Worm (Caenorhabditis elegans) whole organism, midembryonic: ENCODE measurements around the gene pcp-4.

Experiments
- T22C8.4 ChIP-seq: fragments of 200-800 bp; sonication (Bioruptor generic); IDR thresholded peaks from 2 replicates; pipeline ENCODE4 v1.3.6; 2022; ENCODE audit warnings: missing genetic modification characterization, missing compliant biosample characterization
- cog-1 ChIP-seq: sonication (generic microtip); optimal IDR thresholded peaks from 2 replicates; lab custom pipeline; 2016; ENCODE audit warnings: missing genetic modification characterization, missing compliant biosample characterization
- flt-1 ChIP-seq: fragments of 200-800 bp; sonication (Bioruptor generic); IDR thresholded peaks from 2 replicates; pipeline ENCODE4 v1.3.6; 2022; ENCODE audit warnings: missing genetic modification characterization, missing compliant biosample characterization
- klf-2 ChIP-seq: fragments of 200-800 bp; sonication (Bioruptor generic); conservative IDR thresholded peaks from 2 replicates; pipeline ENCODE4 v1.3.6; 2022; ENCODE audit warnings: missing genetic modification reagents, missing genetic modification characterization, missing compliant biosample characterization
- med-1 ChIP-seq: sonication (generic microtip); optimal IDR thresholded peaks from 2 replicates; lab custom pipeline; 2017; ENCODE audit warnings: missing genetic modification characterization, mild to moderate bottlenecking, missing compliant biosample characterization, antibody characterized with exemption, missing genetic modification reagents; ENCODE audit not compliant: insufficient read depth
- ref-1 ChIP-seq: fragments of 200-800 bp; sonication (Bioruptor generic); conservative IDR thresholded peaks from 2 replicates; pipeline ENCODE4 v1.3.6; 2022; ENCODE audit warnings: missing genetic modification reagents, missing genetic modification characterization, missing compliant biosample characterization
- tab-1 ChIP-seq: fragments of 200-800 bp; sonication (Bioruptor generic); IDR thresholded peaks from 2 replicates; pipeline ENCODE4 v1.3.6; 2022; ENCODE audit warnings: missing genetic modification characterization, missing compliant biosample characterization
- ztf-23 ChIP-seq: fragments of 200-800 bp; sonication (Bioruptor generic); IDR thresholded peaks from 2 replicates; pipeline ENCODE4 v1.3.6; 2022; ENCODE audit warnings: missing genetic modification reagents, missing genetic modification characterization, missing compliant biosample characterization
- ztf-29 ChIP-seq: fragments of 200-800 bp; sonication (Bioruptor generic); IDR thresholded peaks from 2 replicates; pipeline ENCODE4 v1.3.6; 2022; ENCODE audit warnings: missing genetic modification reagents, missing genetic modification characterization, missing compliant biosample characterization

pcp-4 gene

ce11 chrV:19830815-19831214, at the start of gene pcp-4:
TSS of gene pcp-4 (minus strand) at chrV:19831011.
- TF ChIP-seq cog-1 (tag; lab: Kevin White, UChicago) (no peak), tab-1 (GFP tag; lab: Robert Waterston, UW) (no peak)

DNA sequence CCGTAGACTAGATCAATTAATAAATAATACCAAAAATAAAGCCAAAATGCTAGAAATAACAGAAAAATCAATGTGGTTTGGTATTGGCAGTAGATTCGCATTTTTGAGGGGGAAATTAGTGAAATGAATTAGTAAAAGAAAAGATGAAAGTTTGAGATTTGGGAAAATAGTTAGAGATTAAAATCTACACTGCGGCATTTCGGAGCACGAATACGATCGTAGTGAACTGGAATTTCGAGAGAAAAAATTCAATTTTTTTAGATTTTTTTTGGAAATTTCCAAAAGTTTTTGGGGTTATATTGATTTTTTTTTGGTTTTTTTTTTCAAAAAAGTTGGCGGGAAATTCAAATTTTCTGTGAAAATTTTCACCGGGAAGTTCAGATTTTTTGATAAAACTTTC, 37.1 kb upstream of the pcp-4 start, which contains the start of gene Y116F11B.9:
TSS of gene Y116F11B.9 (minus strand) at position 101 of the 400 bp plus-strand sequence.
- TF ChIP-seq klf-2 (GFP tag; lab: Robert Waterston, UW) = no peak
- TF ChIP-seq T22C8.4 (GFP tag; lab: Robert Waterston, UW) = no peak
- no peak for TF ChIP-seq flt-1

DNA sequence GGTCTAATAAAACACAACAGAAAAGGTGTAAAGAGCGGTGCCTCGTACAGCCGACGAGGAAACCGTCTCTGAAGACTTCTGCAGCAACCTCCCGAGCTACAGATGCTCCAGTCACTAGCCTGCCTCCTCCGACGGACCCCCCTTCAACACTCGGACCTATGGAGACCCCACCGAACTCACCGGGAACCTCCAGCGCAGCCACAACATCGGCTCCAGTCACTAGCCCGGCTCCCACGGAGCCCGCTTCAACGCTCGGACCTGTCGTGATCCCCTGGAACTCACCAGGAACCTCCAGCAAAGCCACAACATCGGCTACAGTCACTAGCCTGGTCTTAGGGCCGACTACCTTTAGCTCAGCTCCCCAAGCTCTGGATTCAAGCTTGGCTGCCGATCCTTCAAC, 29.4 kb upstream of the pcp-4 start:
- no peak for TF ChIP-seq med-1
- no peak for TF ChIP-seq cog-1 (tag; lab: Kevin White, UChicago)
- TF ChIP-seq klf-2 (GFP tag; lab: Robert Waterston, UW) = no peak
- TF ChIP-seq T22C8.4 (GFP tag; lab: Robert Waterston, UW) = no peak
- no peak for TF ChIP-seq ref-1 (GFP tag; lab: Robert Waterston, UW)
- no peak for TF ChIP-seq ztf-23 (GFP tag; lab: Robert Waterston, UW)

ce11 chrV:19857334-19857733, 26.5 kb upstream of the pcp-4 start, which contains the start of gene Y116F11B.8:
TSS of gene Y116F11B.8 (plus strand) at chrV:19857634.
- TF ChIP-seq ztf-23 (GFP tag; lab: Robert Waterston, UW) (no peak), flt-1 (no peak), ref-1 (GFP tag; lab: Robert Waterston, UW) (no peak), klf-2 (GFP tag; lab: Robert Waterston, UW) (no peak), cog-1 (tag; lab: Kevin White, UChicago) (no peak), ztf-29 (GFP tag; lab: Robert Waterston, UW) (no peak), med-1 (no peak), tab-1 (GFP tag; lab: Robert Waterston, UW) (no peak), T22C8.4 (GFP tag; lab: Robert Waterston, UW) (no peak)

DNA sequence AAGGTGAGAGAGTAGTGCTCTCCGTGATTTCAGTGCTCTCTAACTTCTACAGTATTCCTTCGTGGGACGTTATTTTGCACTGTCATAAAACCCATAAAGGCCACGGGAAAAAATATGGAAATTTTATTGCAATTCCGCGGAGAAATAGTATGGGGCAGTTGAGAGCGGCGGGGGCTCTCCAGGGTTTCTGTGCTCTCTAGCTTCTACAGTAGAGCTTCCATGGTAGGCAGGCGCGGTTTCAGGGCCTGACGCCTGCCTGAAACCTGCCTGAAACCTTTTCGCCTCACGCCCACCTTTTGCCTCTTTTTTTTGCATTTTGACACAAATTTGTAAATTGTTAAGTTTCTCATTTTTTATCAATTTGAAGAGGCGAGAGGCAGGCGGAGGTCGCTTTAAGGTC, 26.1 kb upstream of the pcp-4 start:
- TF ChIP-seq tab-1 (GFP tag; lab: Robert Waterston, UW) (no peak), med-1 (no peak), klf-2 (GFP tag; lab: Robert Waterston, UW) (no peak), cog-1 (tag; lab: Kevin White, UChicago) (no peak), ztf-23 (GFP tag; lab: Robert Waterston, UW) (no peak), ref-1 (GFP tag; lab: Robert Waterston, UW) (no peak), T22C8.4 (GFP tag; lab: Robert Waterston, UW) (no peak), ztf-29 (GFP tag; lab: Robert Waterston, UW) (no peak), flt-1 (no peak)

DNA sequence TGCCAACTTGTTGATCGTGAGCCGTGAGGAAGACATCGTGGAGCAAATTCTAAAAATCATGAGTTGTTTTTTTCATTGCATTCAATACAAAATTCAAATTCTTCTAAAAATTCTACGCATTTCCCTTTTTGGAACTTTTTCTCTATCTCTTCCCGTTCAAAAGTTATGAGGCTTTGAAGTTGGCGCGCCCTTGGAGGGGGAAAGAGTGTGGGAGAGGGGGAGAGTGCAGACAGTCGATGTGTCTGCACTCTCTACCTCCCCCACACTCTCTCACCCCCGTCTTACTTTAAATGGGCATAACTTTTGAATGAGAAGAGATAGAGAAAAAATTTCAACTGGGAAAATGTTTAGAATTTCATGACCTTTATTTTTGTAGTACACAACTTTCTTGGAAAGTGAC, 25.5 kb upstream of the pcp-4 start:
- no peak for TF ChIP-seq klf-2 (GFP tag; lab: Robert Waterston, UW)

- TF ChIP-seq med-1 = no peak
- no peak for TF ChIP-seq tab-1 (GFP tag; lab: Robert Waterston, UW)
- no peak for TF ChIP-seq flt-1
- no peak for TF ChIP-seq cog-1 (tag; lab: Kevin White, UChicago)
- no peak for TF ChIP-seq klf-2 (GFP tag; lab: Robert Waterston, UW)
- no peak for TF ChIP-seq ref-1 (GFP tag; lab: Robert Waterston, UW)
- no peak for TF ChIP-seq T22C8.4 (GFP tag; lab: Robert Waterston, UW)
- no peak for TF ChIP-seq ztf-29 (GFP tag; lab: Robert Waterston, UW)
- TF ChIP-seq ztf-23 (GFP tag; lab: Robert Waterston, UW) = no peak
Observed at ce11 chrV:19853610-19854009, 22.8 kb upstream of the pcp-4 start.

DNA sequence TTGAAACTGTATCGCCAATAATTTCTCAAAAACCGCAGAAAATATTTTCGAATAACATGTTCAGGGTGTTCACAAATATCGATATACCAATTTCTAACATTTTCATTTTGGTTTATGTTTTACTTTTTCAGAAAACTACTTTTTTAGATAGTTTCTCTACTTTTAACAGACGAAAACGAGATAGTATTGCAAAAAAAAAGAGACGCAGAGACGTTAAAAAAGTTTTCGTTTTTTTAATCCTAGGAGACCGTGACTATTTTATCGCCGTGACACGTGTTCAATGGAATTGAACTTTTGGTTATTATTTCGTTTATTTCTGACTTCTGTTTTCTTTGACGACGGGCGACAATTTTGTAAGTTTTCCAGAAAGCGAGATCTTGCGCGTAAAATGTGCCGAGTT, 17.2 kb upstream of the pcp-4 start, which contains the start of gene Y116F11B.7:
TSS of gene Y116F11B.7 (plus strand) at position 301 of the 400 bp plus-strand sequence.
- TF ChIP-seq ref-1 (GFP tag; lab: Robert Waterston, UW) = no peak
- TF ChIP-seq klf-2 (GFP tag; lab: Robert Waterston, UW) = no peak
- no peak for TF ChIP-seq ztf-29 (GFP tag; lab: Robert Waterston, UW)
- TF ChIP-seq T22C8.4 (GFP tag; lab: Robert Waterston, UW) = no peak
- TF ChIP-seq ztf-23 (GFP tag; lab: Robert Waterston, UW) = no peak
- TF ChIP-seq tab-1 (GFP tag; lab: Robert Waterston, UW) = no peak
- no peak for TF ChIP-seq flt-1
- TF ChIP-seq cog-1 (tag; lab: Kevin White, UChicago) = no peak
- TF ChIP-seq med-1 = no peak

- TF ChIP-seq klf-2 (GFP tag; lab: Robert Waterston, UW) = no peak
- no peak for TF ChIP-seq cog-1 (tag; lab: Kevin White, UChicago)
- no peak for TF ChIP-seq T22C8.4 (GFP tag; lab: Robert Waterston, UW)
- no peak for TF ChIP-seq tab-1 (GFP tag; lab: Robert Waterston, UW)
- TF ChIP-seq ztf-29 (GFP tag; lab: Robert Waterston, UW) = no peak
- no peak for TF ChIP-seq ztf-23 (GFP tag; lab: Robert Waterston, UW)
- TF ChIP-seq flt-1 = no peak
- no peak for TF ChIP-seq med-1
- TF ChIP-seq ref-1 (GFP tag; lab: Robert Waterston, UW) = no peak
Observed at ce11 chrV:19845927-19846845, 15.4 kb upstream of the pcp-4 start, which contains the start of gene Y116F11B.6. TSS of gene Y116F11B.6 (minus strand) at chrV:19845977.

DNA sequence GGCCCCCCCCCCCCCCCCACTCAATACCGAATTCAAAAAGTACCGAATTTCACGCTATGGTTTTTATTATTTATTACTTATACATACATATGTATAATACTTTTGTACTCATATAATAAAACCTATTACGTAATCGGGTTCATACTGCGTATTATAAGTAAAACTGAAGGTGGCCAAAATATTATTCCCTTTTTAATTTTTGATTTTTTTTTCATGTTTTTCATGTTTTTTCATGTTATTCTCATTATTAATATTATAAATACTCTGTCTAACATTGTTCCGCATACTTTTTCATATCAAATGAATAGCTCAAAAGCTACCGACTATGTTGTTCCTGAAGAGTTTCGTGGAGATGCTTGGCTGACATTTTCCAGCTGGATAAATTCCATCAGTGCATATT, 5.3 kb upstream of the pcp-4 start, which contains the start of gene srw-38:
TSS of gene srw-38 (plus strand) at position 301 of the 400 bp plus-strand sequence.
- no peak for TF ChIP-seq ztf-23 (GFP tag; lab: Robert Waterston, UW)
- TF ChIP-seq T22C8.4 (GFP tag; lab: Robert Waterston, UW) = no peak
- TF ChIP-seq tab-1 (GFP tag; lab: Robert Waterston, UW) = no peak
- no peak for TF ChIP-seq cog-1 (tag; lab: Kevin White, UChicago)
- TF ChIP-seq ztf-29 (GFP tag; lab: Robert Waterston, UW) = no peak
- no peak for TF ChIP-seq flt-1
- TF ChIP-seq med-1 = no peak
- no peak for TF ChIP-seq klf-2 (GFP tag; lab: Robert Waterston, UW)
- no peak for TF ChIP-seq ref-1 (GFP tag; lab: Robert Waterston, UW)
